Worm (Caenorhabditis elegans): ENCODE results near the gene F33H12.1.

ce11 chrII:2637359-2637758, 37.1 kb downstream of the F33H12.1 start, which contains the start of gene F22E5.21:
- TF ChIP-seq elt-2 (tag; optimal IDR thresholded peaks at IDR 0.05) (no peak), unc-55 (GFP tag; optimal IDR thresholded peaks at IDR 0.05) (no peak), unc-86 (tag; optimal IDR thresholded peaks at IDR 0.05) (no peak), npax-4 (tag; optimal IDR thresholded peaks at IDR 0.05) (no peak), sox-4 (tag; optimal IDR thresholded peaks at IDR 0.05) (no peak), odd-2 (tag; optimal IDR thresholded peaks at IDR 0.05) (no peak), unc-42 (tag; optimal IDR thresholded peaks at IDR 0.05) (no peak), nhr-11 (tag; optimal IDR thresholded peaks at IDR 0.05) (no peak), ahr-1 (tag; optimal IDR thresholded peaks at IDR 0.05) (no peak), C08G9.2 (tag; optimal IDR thresholded peaks at IDR 0.05) (no peak), ceh-22 (tag; optimal IDR thresholded peaks at IDR 0.05) (no peak), ama-1 (optimal IDR thresholded peaks at IDR 0.05) (no peak)

All from whole organism, late embryonic.